Fruit fly (Drosophila melanogaster): ENCODE measurements around the gene Tim17b1.

Gene Tim17b1

DNA sequence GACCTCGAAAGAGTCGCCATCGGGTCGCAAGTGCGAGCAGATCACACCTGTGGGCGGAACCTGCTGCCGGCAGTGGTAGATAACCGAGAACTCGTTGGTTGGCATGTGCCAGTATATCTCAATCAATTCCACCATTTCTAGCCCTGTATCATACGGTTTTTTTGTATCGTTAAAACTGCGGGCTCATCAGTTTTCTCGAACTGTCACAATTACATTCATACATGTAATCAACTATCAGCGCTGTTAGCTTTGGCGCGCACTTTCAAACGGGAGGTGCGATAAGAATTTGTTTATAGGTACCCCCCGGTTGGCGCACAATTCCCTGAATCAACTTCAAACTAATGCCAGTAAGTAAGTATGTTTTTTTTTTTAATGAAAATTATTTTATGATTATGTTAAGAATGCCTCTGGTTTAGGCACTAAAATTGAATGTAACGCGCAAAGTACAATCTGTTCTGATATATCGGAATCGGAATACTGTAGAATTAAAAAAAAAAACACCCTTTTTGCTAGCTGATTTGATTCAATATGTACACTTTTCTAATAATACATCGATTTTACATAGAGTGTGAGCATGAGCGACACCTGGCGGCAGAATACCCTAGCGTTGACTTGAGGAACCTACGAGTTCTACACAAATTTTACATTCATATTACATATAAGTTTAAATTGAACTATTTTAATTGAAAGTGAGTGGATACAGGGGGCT, 1.2 kb upstream of the Tim17b1 start (continued):
- TF ChIP-seq CG8319 (GFP tag; optimal IDR thresholded peaks at IDR 0.05) (no peak), CG4318 (GFP tag; optimal IDR thresholded peaks at IDR 0.05) (no peak), dsx (GFP tag; optimal IDR thresholded peaks at IDR 0.05; ENCODE audit: poor library complexity, severe bottlenecking) (no peak), CG9139 (GFP tag; optimal IDR thresholded peaks at IDR 0.05) (no peak), CG6163 (GFP tag; IDR thresholded peaks at IDR 0.05) (no peak; the same call in 2 of the 3 replicates), CG7368 (GFP tag; optimal IDR thresholded peaks at IDR 0.05) (no peak), CG10631 (GFP tag; optimal IDR thresholded peaks at IDR 0.05) (peak; percentile 48), pdm3 (GFP tag; optimal IDR thresholded peaks at IDR 0.05) (no peak), CG3919 (GFP tag; optimal IDR thresholded peaks at IDR 0.05) (no peak), CG6854 (GFP tag; optimal IDR thresholded peaks at IDR 0.05) (no peak), Lpt (GFP tag; optimal IDR thresholded peaks at IDR 0.05) (no peak), fd85E (GFP tag; optimal IDR thresholded peaks at IDR 0.05) (no peak), CG16779 (tag; optimal IDR thresholded peaks at IDR 0.05) (no peak), fkh (GFP tag; optimal IDR thresholded peaks at IDR 0.05) (peak; percentile 54), Eip93F (GFP tag; optimal IDR thresholded peaks at IDR 0.05) (no peak), acj6 (GFP tag; optimal IDR thresholded peaks at IDR 0.05) (peak; percentile 49), Sox15 (GFP tag; optimal IDR thresholded peaks at IDR 0.05) (no peak), Sox14 (GFP tag; optimal IDR thresholded peaks at IDR 0.05) (peak; percentile 46), spab (GFP tag; optimal IDR thresholded peaks at IDR 0.05) (no peak)

DNA sequence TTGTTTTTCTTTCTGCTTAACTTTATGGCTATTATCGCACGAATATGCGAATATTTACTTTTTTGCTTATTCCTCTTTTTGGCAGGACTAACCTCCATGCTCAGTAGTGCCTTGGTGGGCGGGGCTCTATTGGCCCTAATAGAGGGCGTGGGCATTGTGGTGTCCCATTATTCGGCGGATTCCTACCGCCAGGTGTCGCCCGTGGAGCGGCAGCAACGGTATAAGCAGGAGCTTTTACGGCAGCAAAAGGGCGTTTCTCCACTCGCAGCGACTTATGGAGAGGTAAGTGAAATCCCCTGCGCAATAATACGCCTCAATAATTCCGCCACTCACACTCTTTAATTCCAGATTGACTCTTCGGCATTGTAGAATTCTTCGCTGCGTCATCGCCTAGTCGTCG, 675 bp downstream of the Tim17b1 start:
- TF ChIP-seq Eip78C (GFP tag) (peak; percentile 57), esn (GFP tag; optimal IDR thresholded peaks at IDR 0.05) (no peak), CG7368 (GFP tag; optimal IDR thresholded peaks at IDR 0.05) (peak; percentile 21), svp (GFP tag) (peak; percentile 26), Ets96B (tag; optimal IDR thresholded peaks at IDR 0.05) (no peak), CG1621 (tag; optimal IDR thresholded peaks at IDR 0.05) (peak; percentile 0), CG6163 (GFP tag; IDR thresholded peaks at IDR 0.05) (peak; percentile 39; the same call in 1 of the 3 replicates), lz (GFP tag; optimal IDR thresholded peaks at IDR 0.05) (peak; percentile 19), salr (GFP tag; optimal IDR thresholded peaks at IDR 0.05) (no peak), CG3919 (GFP tag; optimal IDR thresholded peaks at IDR 0.05) (peak; percentile 33), CG6854 (GFP tag; optimal IDR thresholded peaks at IDR 0.05) (peak; percentile 8)

- TF ChIP-seq vri (GFP tag; optimal IDR thresholded peaks at IDR 0.05) (peak; percentile 29), CG6792 (GFP tag; optimal IDR thresholded peaks at IDR 0.05) (peak; percentile 27), fkh (GFP tag; optimal IDR thresholded peaks at IDR 0.05) (peak; percentile 77), ss (GFP tag; optimal IDR thresholded peaks at IDR 0.05) (peak in 1 of 2 experiments; percentile 28), Met (GFP tag; optimal IDR thresholded peaks at IDR 0.05) (peak; percentile 16), CG31627 (GFP tag; optimal IDR thresholded peaks at IDR 0.05) (no peak), CG1621 (tag; optimal IDR thresholded peaks at IDR 0.05) (no peak), CG6854 (GFP tag; optimal IDR thresholded peaks at IDR 0.05) (peak; percentile 17), CG8632 (GFP tag; optimal IDR thresholded peaks at IDR 0.05) (peak; percentile 1)
Measured at dm6 chr3R:5301905-5302304, 2.0 kb downstream of the Tim17b1 start.

- no peak for TF ChIP-seq CG6163 (GFP tag; IDR thresholded peaks at IDR 0.05)
- TF ChIP-seq Hr39 (GFP tag; optimal IDR thresholded peaks at IDR 0.05), result no peak
- no peak for TF ChIP-seq fd85E (GFP tag; optimal IDR thresholded peaks at IDR 0.05)
- peak; percentile 33 for TF ChIP-seq CG9139 (GFP tag; optimal IDR thresholded peaks at IDR 0.05)
- peak; percentile 76 for TF ChIP-seq vri (GFP tag; optimal IDR thresholded peaks at IDR 0.05)
- no peak for TF ChIP-seq CG6276 (GFP tag; optimal IDR thresholded peaks at IDR 0.05)
- TF ChIP-seq fkh (GFP tag; optimal IDR thresholded peaks at IDR 0.05), result peak; percentile 81
- TF ChIP-seq spab (GFP tag; optimal IDR thresholded peaks at IDR 0.05), result no peak
- TF ChIP-seq topi (GFP tag; optimal IDR thresholded peaks at IDR 0.05), result no peak
- peak; percentile 22 for TF ChIP-seq Sox102F (GFP tag; optimal IDR thresholded peaks at IDR 0.05)
- no peak for TF ChIP-seq dac (GFP tag; optimal IDR thresholded peaks at IDR 0.05)
- TF ChIP-seq CG10631 (GFP tag; optimal IDR thresholded peaks at IDR 0.05), result no peak
- no peak for TF ChIP-seq CG1621 (tag; optimal IDR thresholded peaks at IDR 0.05)
- TF ChIP-seq CG16779 (tag; optimal IDR thresholded peaks at IDR 0.05), result no peak
- TF ChIP-seq Eip75B (GFP tag; optimal IDR thresholded peaks at IDR 0.05), result no peak
- TF ChIP-seq OdsH (GFP tag; optimal IDR thresholded peaks at IDR 0.05), result no peak
- TF ChIP-seq Ets96B (tag; optimal IDR thresholded peaks at IDR 0.05), result no peak
- no peak for TF ChIP-seq achi (GFP tag; optimal IDR thresholded peaks at IDR 0.05)
- TF ChIP-seq CG3032 (tag; optimal IDR thresholded peaks at IDR 0.05), result no peak
- TF ChIP-seq CG10669 (GFP tag; optimal IDR thresholded peaks at IDR 0.05), result no peak
- peak in 1 of 2 experiments; percentile 31 for TF ChIP-seq ss (GFP tag; optimal IDR thresholded peaks at IDR 0.05)
- TF ChIP-seq salr (GFP tag; optimal IDR thresholded peaks at IDR 0.05), result no peak
Measured at dm6 chr3R:5302939-5303777, 3.2 kb downstream of the Tim17b1 start.
